Fruit fly (Drosophila melanogaster): ENCODE data around the gene nom.

Gene nom

dm6 chr3R:8744198-8744597 lies 21.2 kb downstream of the nom start (continued):
- no peak for TF ChIP-seq CG4318 (GFP tag; optimal IDR thresholded peaks at IDR 0.05)
- TF ChIP-seq pdm3 (GFP tag; optimal IDR thresholded peaks at IDR 0.05), result peak; percentile 50
- no peak for TF ChIP-seq fd85E (GFP tag; optimal IDR thresholded peaks at IDR 0.05)
- peak; percentile 41 for TF ChIP-seq CG34406 (GFP tag; optimal IDR thresholded peaks at IDR 0.05)
- TF ChIP-seq Sox15 (GFP tag; optimal IDR thresholded peaks at IDR 0.05), result peak; percentile 23
- peak; percentile 37 for TF ChIP-seq CG10631 (GFP tag; optimal IDR thresholded peaks at IDR 0.05)
- peak; percentile 40 for TF ChIP-seq achi (GFP tag; optimal IDR thresholded peaks at IDR 0.05)
- TF ChIP-seq CG3919 (GFP tag; optimal IDR thresholded peaks at IDR 0.05), result peak; percentile 54
- TF ChIP-seq CG6163 (GFP tag; IDR thresholded peaks at IDR 0.05), result peak; percentile 70
- TF ChIP-seq CG7368 (GFP tag; optimal IDR thresholded peaks at IDR 0.05), result no peak
- peak; percentile 40 for TF ChIP-seq topi (GFP tag; optimal IDR thresholded peaks at IDR 0.05)
- TF ChIP-seq eg (GFP tag; IDR thresholded peaks at IDR 0.05), result peak; percentile 72; the same call in 2 of the 3 replicates
- TF ChIP-seq CG6276 (GFP tag; optimal IDR thresholded peaks at IDR 0.05), result peak; percentile 4

DNA sequence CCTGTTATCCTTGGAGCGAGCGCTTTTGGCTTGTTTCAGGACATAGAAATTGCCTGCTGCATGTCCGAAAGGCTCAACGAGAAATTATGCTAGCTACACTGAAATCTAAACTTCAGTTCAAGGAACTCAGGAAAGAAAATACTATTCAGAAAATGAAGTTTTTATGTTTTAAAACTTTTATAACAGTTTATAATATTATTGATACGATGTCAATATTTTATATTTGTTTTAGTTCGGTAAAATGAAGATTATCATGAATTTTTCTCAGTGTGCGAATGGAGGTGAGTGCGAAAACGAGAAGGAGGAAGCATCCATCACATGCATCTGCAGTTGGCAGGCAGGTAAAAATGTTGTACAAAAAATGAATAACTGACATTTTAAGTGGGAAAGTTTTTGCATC lies 23.4 kb downstream of the nom start:
- TF ChIP-seq CG7368 (GFP tag; optimal IDR thresholded peaks at IDR 0.05) (peak; percentile 69), CG10669 (GFP tag; optimal IDR thresholded peaks at IDR 0.05) (peak; percentile 79), CG11294 (GFP tag; IDR thresholded peaks at IDR 0.05) (peak; percentile 59), CG10631 (GFP tag; optimal IDR thresholded peaks at IDR 0.05) (peak; percentile 77), Sox102F (GFP tag; optimal IDR thresholded peaks at IDR 0.05) (peak; percentile 81), CG8632 (GFP tag; optimal IDR thresholded peaks at IDR 0.05) (peak; percentile 79), OdsH (GFP tag; optimal IDR thresholded peaks at IDR 0.05) (peak; percentile 84), dac (GFP tag; optimal IDR thresholded peaks at IDR 0.05) (peak; percentile 61), CG3032 (tag; optimal IDR thresholded peaks at IDR 0.05) (peak; percentile 74), salr (GFP tag; optimal IDR thresholded peaks at IDR 0.05) (peak; percentile 36 to 73), esn (GFP tag; optimal IDR thresholded peaks at IDR 0.05) (peak; percentile 89), pdm3 (GFP tag; optimal IDR thresholded peaks at IDR 0.05) (peak; percentile 83), Ets96B (tag; optimal IDR thresholded peaks at IDR 0.05) (peak; percentile 82), cyc (GFP tag; optimal IDR thresholded peaks at IDR 0.05) (peak; percentile 79), CG16779 (tag; optimal IDR thresholded peaks at IDR 0.05) (peak; percentile 24), CG1621 (tag; optimal IDR thresholded peaks at IDR 0.05) (peak; percentile 59), net (GFP tag; optimal IDR thresholded peaks at IDR 0.05) (peak; percentile 85), Gug (GFP tag; IDR thresholded peaks at IDR 0.05) (peak; percentile 62), CG6276 (GFP tag; optimal IDR thresholded peaks at IDR 0.05) (peak; percentile 79), Eip75B (GFP tag; optimal IDR thresholded peaks at IDR 0.05) (peak; percentile 82), Hr4 (GFP tag; optimal IDR thresholded peaks at IDR 0.05) (peak; percentile 88), CG9139 (GFP tag; optimal IDR thresholded peaks at IDR 0.05) (peak; percentile 56), CG15336 (GFP tag; IDR thresholded peaks at IDR 0.05) (peak; percentile 88), acj6 (GFP tag; optimal IDR thresholded peaks at IDR 0.05) (peak; percentile 88), spab (GFP tag; optimal IDR thresholded peaks at IDR 0.05) (peak; percentile 69), svp (GFP tag) (peak; percentile 93), fkh (GFP tag; optimal IDR thresholded peaks at IDR 0.05) (no peak), eg (GFP tag; IDR thresholded peaks at IDR 0.05) (peak; percentile 88), Eip93F (GFP tag; optimal IDR thresholded peaks at IDR 0.05) (no peak), topi (GFP tag; optimal IDR thresholded peaks at IDR 0.05) (peak; percentile 85), vri (GFP tag; optimal IDR thresholded peaks at IDR 0.05) (peak; percentile 64), CG6854 (GFP tag; optimal IDR thresholded peaks at IDR 0.05) (peak; percentile 33), Eip78C (GFP tag) (peak; percentile 96), CG11902 (GFP tag; optimal IDR thresholded peaks at IDR 0.05) (peak; percentile 64), CG32006 (GFP tag; optimal IDR thresholded peaks at IDR 0.05) (peak; percentile 86), CG8319 (GFP tag; optimal IDR thresholded peaks at IDR 0.05) (peak; percentile 73), CG6163 (GFP tag; IDR thresholded peaks at IDR 0.05) (peak; percentile 85), Sox14 (GFP tag; optimal IDR thresholded peaks at IDR 0.05) (peak; percentile 62), dsx (GFP tag; optimal IDR thresholded peaks at IDR 0.05; ENCODE audit: poor library complexity, severe bottlenecking) (peak; percentile 75), Lpt (GFP tag; optimal IDR thresholded peaks at IDR 0.05) (peak; percentile 39), Blimp-1 (GFP tag; optimal IDR thresholded peaks at IDR 0.05) (peak; percentile 26), CG4318 (GFP tag; optimal IDR thresholded peaks at IDR 0.05) (peak; percentile 58), Hr38 (GFP tag; optimal IDR thresholded peaks at IDR 0.05) (no peak), CG34406 (GFP tag; optimal IDR thresholded peaks at IDR 0.05) (peak; percentile 88), CG11762 (GFP tag; optimal IDR thresholded peaks at IDR 0.05; ENCODE audit: insufficient read depth) (peak; percentile 71)

All from whole organism, prepupa.